Fruit fly (Drosophila melanogaster): Measurements from ENCODE around the gene CG5122.

The CG5122 gene

DNA sequence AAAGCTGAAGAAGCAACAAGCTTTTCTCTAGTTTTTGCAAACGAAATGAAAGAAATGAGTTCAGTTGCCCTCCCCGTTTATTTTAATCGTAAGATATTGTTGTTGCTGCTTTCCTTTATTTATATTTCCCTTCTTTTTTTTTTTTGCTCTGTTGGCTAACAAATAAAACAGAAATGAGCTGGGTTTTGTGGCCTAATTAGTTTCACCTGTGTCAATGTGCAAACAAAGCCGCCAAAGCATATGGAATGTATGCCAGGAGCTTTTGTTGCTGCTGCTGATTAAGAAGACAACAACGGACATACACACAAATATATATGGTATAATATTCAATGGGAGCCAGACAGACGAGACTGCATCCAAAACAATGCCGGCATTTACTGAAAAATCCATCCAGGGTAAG lies 48.2 kb upstream of the CG5122 start (continued):
- TF ChIP-seq CG4360 (GFP tag; IDR thresholded peaks at IDR 0.05) (no peak), HLH3B (GFP tag; IDR thresholded peaks at IDR 0.05) (peak; percentile 12; the same call in 1 of the 2 replicates), Hmr (GFP tag; optimal IDR thresholded peaks at IDR 0.05) (peak; percentile 69), CG7271 (tag; optimal IDR thresholded peaks at IDR 0.05) (no peak), danr (GFP tag; IDR thresholded peaks at IDR 0.05) (no peak), Eip74EF (GFP tag; optimal IDR thresholded peaks at IDR 0.05) (no peak), HmgD (GFP tag; optimal IDR thresholded peaks at IDR 0.05) (no peak), Opbp (GFP tag; IDR thresholded peaks at IDR 0.05; ENCODE audit: partially characterized antibody) (no peak), CG7786 (GFP tag; optimal IDR thresholded peaks at IDR 0.05) (peak; percentile 16), CG30431 (GFP tag; optimal IDR thresholded peaks at IDR 0.05) (no peak), CG11695 (GFP tag; IDR thresholded peaks at IDR 0.05) (no peak), abd-A (tag; optimal IDR thresholded peaks at IDR 0.05) (no peak), CG16863 (GFP tag; optimal IDR thresholded peaks at IDR 0.05) (peak; percentile 6), HLH4C (GFP tag; IDR thresholded peaks at IDR 0.05; ENCODE audit: partially characterized antibody) (no peak), Kr (GFP tag; optimal IDR thresholded peaks at IDR 0.05) (no peak), CG10209 (GFP tag; optimal IDR thresholded peaks at IDR 0.05) (peak; percentile 28), kay (GFP tag; optimal IDR thresholded peaks at IDR 0.05) (no peak), dysf (GFP tag; IDR thresholded peaks at IDR 0.05) (peak; percentile 19; the same call in 1 of the 3 replicates), tap (tag; optimal IDR thresholded peaks at IDR 0.05) (no peak), sr (GFP tag; IDR thresholded peaks at IDR 0.05) (no peak), chm (GFP tag; IDR thresholded peaks at IDR 0.05) (no peak), CG13287 (GFP tag; IDR thresholded peaks at IDR 0.05; ENCODE audit: partially characterized antibody) (no peak), CG9437 (GFP tag; optimal IDR thresholded peaks at IDR 0.05) (no peak), lilli (GFP tag; optimal IDR thresholded peaks at IDR 0.05) (no peak), ATbp (GFP tag; optimal IDR thresholded peaks at IDR 0.05) (peak; percentile 69), CG3281 (GFP tag; optimal IDR thresholded peaks at IDR 0.05) (peak; percentile 46), CG18011 (GFP tag; optimal IDR thresholded peaks at IDR 0.05) (peak; percentile 22), CG18599 (GFP tag; optimal IDR thresholded peaks at IDR 0.05) (peak; percentile 67), sens (GFP tag) (peak; percentile 81), zfh2 (GFP tag; optimal IDR thresholded peaks at IDR 0.05) (no peak), Meics (GFP tag; optimal IDR thresholded peaks at IDR 0.05) (peak; percentile 41), CG4404 (GFP tag; IDR thresholded peaks at IDR 0.05) (no peak), Mrtf (GFP tag; IDR thresholded peaks at IDR 0.05) (no peak), nerfin-2 (GFP tag; IDR thresholded peaks at IDR 0.05; ENCODE audit: partially characterized antibody) (no peak), Hr39 (optimal IDR thresholded peaks at IDR 0.05) (no peak), pb (GFP tag; optimal IDR thresholded peaks at IDR 0.05) (no peak), HmgZ (tag; optimal IDR thresholded peaks at IDR 0.05) (no peak), Dll (GFP tag; IDR thresholded peaks at IDR 0.05; ENCODE audit: partially characterized antibody) (no peak), CG13296 (GFP tag; optimal IDR thresholded peaks at IDR 0.05) (peak; percentile 29), tx (GFP tag; optimal IDR thresholded peaks at IDR 0.05) (no peak), mld (GFP tag; IDR thresholded peaks at IDR 0.05; ENCODE audit: partially characterized antibody) (no peak), CG7745 (tag; optimal IDR thresholded peaks at IDR 0.05) (no peak), lab (GFP tag; optimal IDR thresholded peaks at IDR 0.05) (peak; percentile 67), sqz (GFP tag; optimal IDR thresholded peaks at IDR 0.05) (no peak), CG4617 (GFP tag; optimal IDR thresholded peaks at IDR 0.05; ENCODE audit: borderline replicate concordance) (no peak), CoRest (tag; optimal IDR thresholded peaks at IDR 0.05) (peak; percentile 5), pnt (GFP tag; optimal IDR thresholded peaks at IDR 0.05) (no peak), fd3F (GFP tag; optimal IDR thresholded peaks at IDR 0.05) (peak; percentile 52), az2 (GFP tag; optimal IDR thresholded peaks at IDR 0.05) (no peak), gcm (GFP tag; optimal IDR thresholded peaks at IDR 0.05) (no peak), Dfd (GFP tag; optimal IDR thresholded peaks at IDR 0.05) (no peak)
